Worm (Caenorhabditis elegans): ENCODE data around the gene asp-3.

DNA sequence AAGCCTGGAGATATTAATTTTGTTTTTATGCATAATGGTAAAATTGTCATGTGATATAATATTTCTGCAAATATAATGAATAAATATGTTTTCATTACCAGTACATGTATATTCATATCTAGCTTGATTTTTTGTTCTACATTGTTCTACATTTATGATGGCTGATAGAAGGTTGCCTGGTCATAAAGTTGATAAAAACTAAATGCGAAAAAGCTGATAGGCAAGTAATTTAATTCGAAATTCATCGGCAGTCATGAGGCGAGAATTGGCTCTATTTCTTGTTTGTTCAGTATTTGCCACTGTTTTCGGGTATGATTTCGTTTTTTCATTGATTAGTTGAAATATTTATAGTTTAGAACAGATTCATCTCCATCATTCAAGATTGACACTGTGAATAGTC, 6.7 kb upstream of the asp-3 start, which contains the start of gene bgal-2:
- TF ChIP-seq pqm-1 (tag; optimal IDR thresholded peaks at IDR 0.05) (no peak), fos-1 (tag; optimal IDR thresholded peaks at IDR 0.05) (no peak), zip-4 (GFP tag; optimal IDR thresholded peaks at IDR 0.05) (no peak), ama-1 (optimal IDR thresholded peaks at IDR 0.05) (no peak), mep-1 (tag; optimal IDR thresholded peaks at IDR 0.05) (no peak), nhr-12 (tag; optimal IDR thresholded peaks at IDR 0.05) (no peak), nhr-77 (tag; optimal IDR thresholded peaks at IDR 0.05) (no peak), zag-1 (tag; optimal IDR thresholded peaks at IDR 0.05) (no peak), ets-5 (GFP tag; IDR thresholded peaks at IDR 0.05) (no peak)

Measured in whole organism, L1 larva.